Worm (Caenorhabditis elegans) whole organism, late embryonic: ENCODE data around the gene unc-50.

Experiments
- C08G9.2 ChIP-seq: sonication (generic microtip); optimal IDR thresholded peaks from 2 replicates; lab custom pipeline; 2016; ENCODE audit warnings: mild to moderate bottlenecking, missing genetic modification characterization, moderate library complexity, missing compliant biosample characterization
- ama-1 ChIP-seq: fragments of 150-350 bp; optimal IDR thresholded peaks from 2 replicates; lab custom pipeline; 2014
- che-1 ChIP-seq: sonication (generic microtip); optimal IDR thresholded peaks from 2 replicates; lab custom pipeline; 2016; ENCODE audit warnings: mild to moderate bottlenecking, missing genetic modification characterization, missing compliant biosample characterization
- fkh-10 ChIP-seq: fragments of 150-350 bp; optimal IDR thresholded peaks from 2 replicates; lab custom pipeline; 2014; ENCODE audit warnings: missing biosample characterization, missing genetic modification reagents, missing genetic modification characterization
- hlh-6 ChIP-seq: sonication (generic microtip); optimal IDR thresholded peaks from 2 replicates; lab custom pipeline; 2016; ENCODE audit warnings: missing genotype, missing genetic modification characterization, missing compliant biosample characterization
- hlh-8 ChIP-seq: sonication (generic microtip); optimal IDR thresholded peaks from 2 replicates; lab custom pipeline; 2016; ENCODE audit warnings: missing genotype, missing genetic modification characterization, missing compliant biosample characterization
- madf-2 ChIP-seq: sonication (generic microtip); optimal IDR thresholded peaks from 2 replicates; lab custom pipeline; 2017; ENCODE audit warnings: missing genetic modification characterization, missing compliant biosample characterization
- nhr-11 ChIP-seq: fragments of 150-350 bp; optimal IDR thresholded peaks from 2 replicates; lab custom pipeline; 2014; ENCODE audit warnings: missing biosample characterization, missing genetic modification characterization
- sox-4 ChIP-seq: sonication (generic microtip); optimal IDR thresholded peaks from 2 replicates; lab custom pipeline; 2017; ENCODE audit warnings: mild to moderate bottlenecking, missing genetic modification characterization, inconsistent platforms, missing compliant biosample characterization
- unc-55 ChIP-seq: sonication (generic microtip); optimal IDR thresholded peaks from 2 replicates; lab custom pipeline; 2017; ENCODE audit warnings: missing biosample characterization, missing genetic modification reagents, missing genetic modification characterization

DNA sequence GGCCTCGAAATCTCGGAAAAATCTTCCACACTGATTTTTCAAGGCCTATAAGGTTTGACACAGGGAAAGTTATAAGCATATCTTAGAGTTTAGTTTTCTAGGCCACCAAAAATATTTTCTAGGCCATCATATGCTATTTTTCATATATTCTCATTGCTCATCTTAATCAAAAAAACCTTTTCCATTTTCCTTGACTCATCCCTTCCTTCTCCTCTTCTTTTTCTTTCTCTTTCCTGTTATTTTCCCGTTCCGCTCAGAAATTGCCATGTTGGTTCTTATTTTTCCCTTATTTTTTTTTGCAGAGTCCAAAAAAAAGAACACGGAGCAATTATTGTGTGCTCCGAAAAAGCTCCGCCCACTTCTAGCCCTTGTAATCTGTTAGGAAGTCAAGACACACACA is 46.7 kb upstream of the unc-50 start, which contains the start of gene tbc-8:
- TF ChIP-seq hlh-8 (no peak), unc-55 (GFP tag; lab: Kevin White, UChicago) (no peak), che-1 (no peak), nhr-11 (tag; lab: Kevin White, UChicago) (no peak), ama-1 (no peak), C08G9.2 (tag; lab: Kevin White, UChicago) (no peak), sox-4 (tag; lab: Kevin White, UChicago) (no peak), fkh-10 (no peak), hlh-6 (tag; lab: Kevin White, UChicago) (no peak), madf-2 (tag; lab: Kevin White, UChicago) (no peak)
